Fruit fly (Drosophila melanogaster) whole organism, embryonic: ENCODE data around the gene Tango2.
A peak's percentile ranks its signal among the peaks of the same experiment; 100 is the strongest.

Source experiments
- Atf6 ChIP-seq: fragments of 200-800 bp; sonication (Bioruptor generic); IDR thresholded peaks from 2 replicates; pipeline ENCODE4 v1.3.6; 2022; ENCODE audit warnings: missing biosample characterization, missing genetic modification characterization
- Blimp-1 ChIP-seq: fragments of 200-800 bp; sonication (Bioruptor generic); optimal IDR thresholded peaks from 3 replicates; lab custom pipeline; 2018; ENCODE audit warnings: missing biosample characterization, missing genetic modification characterization, mild to moderate bottlenecking, moderate library complexity, missing genetic modification reagents
- CG12659 ChIP-seq: fragments of 200-800 bp; sonication (Bioruptor generic); optimal IDR thresholded peaks from 3 replicates; lab custom pipeline; 2017; ENCODE audit warnings: mild to moderate bottlenecking, missing biosample characterization, missing genetic modification reagents, missing genetic modification characterization
- CG12769 ChIP-seq: fragments of 200-800 bp; sonication (Bioruptor generic); optimal IDR thresholded peaks from 2 replicates; lab custom pipeline; 2019; ENCODE audit warnings: missing biosample characterization, mild to moderate bottlenecking, missing genetic modification characterization, moderate library complexity
- CG14710 ChIP-seq: fragments of 200-800 bp; sonication (Bioruptor generic); optimal IDR thresholded peaks from 3 replicates; lab custom pipeline; 2019; ENCODE audit warnings: missing biosample characterization, mild to moderate bottlenecking, missing genetic modification characterization, moderate library complexity
- CG15601 ChIP-seq: fragments of 200-800 bp; sonication (Bioruptor generic); optimal IDR thresholded peaks from 3 replicates; lab custom pipeline; 2019; ENCODE audit warnings: missing biosample characterization, mild to moderate bottlenecking, missing genetic modification characterization, moderate library complexity
- CG16863 ChIP-seq: fragments of 200-800 bp; sonication (Bioruptor generic); optimal IDR thresholded peaks from 3 replicates; lab custom pipeline; 2016; ENCODE audit warnings: missing biosample characterization, missing genetic modification characterization
- CG18262 ChIP-seq: fragments of 200-800 bp; optimal IDR thresholded peaks from 3 replicates; lab custom pipeline; 2019; ENCODE audit warnings: missing biosample characterization, mild to moderate bottlenecking, missing genetic modification characterization, moderate library complexity
- CG1832 ChIP-seq: fragments of 200-800 bp; sonication (Bioruptor generic); optimal IDR thresholded peaks from 2 replicates; lab custom pipeline; 2017; ENCODE audit warnings: missing biosample characterization, mild to moderate bottlenecking, missing genetic modification characterization, inconsistent platforms
- CG2875 ChIP-seq: fragments of 200-800 bp; sonication (Bioruptor generic); optimal IDR thresholded peaks from 2 replicates; lab custom pipeline; 2017; ENCODE audit warnings: missing biosample characterization, mild to moderate bottlenecking, missing genetic modification characterization, missing genetic modification reagents
- CG3726 ChIP-seq: fragments of 200-800 bp; sonication (Bioruptor generic); IDR thresholded peaks from 3 replicates; pipeline ENCODE4, ENCODE4 v1.3.6; 2022; ENCODE audit warnings: missing biosample characterization, missing genetic modification characterization
- CG4282 ChIP-seq: fragments of 200-800 bp; sonication (Bioruptor generic); optimal IDR thresholded peaks from 2 replicates; lab custom pipeline; 2016; ENCODE audit warnings: missing biosample characterization, missing genetic modification characterization
- CG4360 ChIP-seq: fragments of 200-800 bp; sonication (Bioruptor generic); IDR thresholded peaks from 2 replicates; pipeline ENCODE4 v1.3.6; 2022; ENCODE audit warnings: missing biosample characterization, missing genetic modification characterization
- CG4424 ChIP-seq: fragments of 200-800 bp; sonication (Bioruptor generic); optimal IDR thresholded peaks from 3 replicates; lab custom pipeline; 2016; ENCODE audit warnings: missing biosample characterization, missing genetic modification characterization
- CG4730 ChIP-seq: fragments of 200-800 bp; sonication (Bioruptor generic); IDR thresholded peaks from 2 replicates; pipeline ENCODE4 v1.3.6; 2022; ENCODE audit warnings: missing biosample characterization, missing genetic modification characterization
- CG4820 ChIP-seq: fragments of 200-800 bp; sonication (Bioruptor generic); optimal IDR thresholded peaks from 3 replicates; lab custom pipeline; 2016; ENCODE audit warnings: missing biosample characterization, missing genetic modification characterization
- CG6175 ChIP-seq: fragments of 200-800 bp; sonication (Bioruptor generic); IDR thresholded peaks from 3 replicates; pipeline ENCODE4 v1.3.6; 2022; ENCODE audit warnings: missing biosample characterization, missing genetic modification characterization
- CG6272 ChIP-seq: fragments of 200-800 bp; sonication (Bioruptor generic); IDR thresholded peaks from 2 replicates; pipeline ENCODE4 v1.3.6; 2022; ENCODE audit warnings: missing biosample characterization, missing genetic modification characterization
- CG8089 ChIP-seq: fragments of 200-800 bp; sonication (Bioruptor generic); optimal IDR thresholded peaks from 3 replicates; lab custom pipeline; 2016; ENCODE audit warnings: missing biosample characterization, missing genetic modification characterization
- CG8359 ChIP-seq: fragments of 200-800 bp; sonication (Bioruptor generic); optimal IDR thresholded peaks from 2 replicates; lab custom pipeline; 2017; ENCODE audit warnings: missing biosample characterization, mild to moderate bottlenecking, missing genetic modification characterization, borderline replicate concordance
- CG9609 ChIP-seq: fragments of 200-800 bp; sonication (Bioruptor generic); optimal IDR thresholded peaks from 3 replicates; lab custom pipeline; 2016; ENCODE audit warnings: missing biosample characterization, missing genetic modification characterization
- CG9727 ChIP-seq: fragments of 200-800 bp; sonication (Bioruptor generic); optimal IDR thresholded peaks from 3 replicates; lab custom pipeline; 2017; ENCODE audit warnings: missing biosample characterization, mild to moderate bottlenecking, missing genetic modification characterization
- Camta ChIP-seq: fragments of 200-800 bp; sonication (Bioruptor generic); optimal IDR thresholded peaks from 2 replicates; lab custom pipeline; 2016; ENCODE audit warnings: missing biosample characterization, missing genetic modification characterization
- CoRest ChIP-seq: fragments of 200-800 bp; sonication (Bioruptor generic); optimal IDR thresholded peaks from 3 replicates; lab custom pipeline; 2018; ENCODE audit warnings: missing biosample characterization, mild to moderate bottlenecking, missing genetic modification characterization, moderate library complexity
- Drgx ChIP-seq: fragments of 200-800 bp; sonication (Bioruptor generic); IDR thresholded peaks from 2 replicates; pipeline ENCODE4 v1.3.6; 2022; ENCODE audit warnings: missing biosample characterization, missing genetic modification characterization
- Lhr ChIP-seq: fragments of 200-800 bp; sonication (Bioruptor generic); optimal IDR thresholded peaks from 3 replicates; lab custom pipeline; 2017; ENCODE audit warnings: mild to moderate bottlenecking, missing biosample characterization, missing genetic modification reagents, missing genetic modification characterization
- ab ChIP-seq: fragments of 200-800 bp; sonication (Bioruptor generic); optimal IDR thresholded peaks from 2 replicates; lab custom pipeline; 2016; ENCODE audit warnings: missing biosample characterization, missing genetic modification characterization
- bsh ChIP-seq, 2 experiments: fragments of 200-800 bp; sonication (Bioruptor generic); optimal IDR thresholded peaks; 2 replicates each; lab custom pipeline; 2017 to 2018; ENCODE audit warnings: mild to moderate bottlenecking in 2 of 2, missing biosample characterization in 2 of 2, missing genetic modification characterization in 2 of 2, moderate library complexity in 1 of 2
- chif ChIP-seq, 2 experiments: fragments of 200-800 bp; sonication (Bioruptor generic); optimal IDR thresholded peaks; 3 replicates each; lab custom pipeline; 2016; ENCODE audit warnings: missing biosample characterization in 2 of 2, missing genetic modification characterization in 2 of 2
- chn ChIP-seq: fragments of 200-800 bp; sonication (Bioruptor generic); optimal IDR thresholded peaks from 2 replicates; lab custom pipeline; 2016; ENCODE audit warnings: missing biosample characterization, missing genetic modification characterization
- corto ChIP-seq: fragments of 200-800 bp; sonication (Bioruptor generic); optimal IDR thresholded peaks from 2 replicates; lab custom pipeline; 2016; ENCODE audit warnings: missing biosample characterization, mild to moderate bottlenecking, missing genetic modification characterization, moderate library complexity
- crc ChIP-seq: fragments of 200-800 bp; sonication (Bioruptor generic); optimal IDR thresholded peaks from 2 replicates; lab custom pipeline; 2016; ENCODE audit warnings: missing biosample characterization, missing genetic modification characterization
- dmrt99B ChIP-seq: fragments of 200-800 bp; sonication (Bioruptor generic); optimal IDR thresholded peaks from 2 replicates; lab custom pipeline; 2018; ENCODE audit warnings: missing biosample characterization, mild to moderate bottlenecking, missing genetic modification characterization, moderate library complexity
- en ChIP-seq: fragments of 200-800 bp; sonication (Bioruptor generic); optimal IDR thresholded peaks from 2 replicates; lab custom pipeline; 2016; ENCODE audit warnings: missing biosample characterization, missing genetic modification characterization
- gem ChIP-seq: fragments of 200-800 bp; sonication (Bioruptor generic); optimal IDR thresholded peaks from 2 replicates; lab custom pipeline; 2019; ENCODE audit warnings: missing biosample characterization, mild to moderate bottlenecking, missing genetic modification characterization, moderate library complexity
- grau ChIP-seq: fragments of 200-800 bp; optimal IDR thresholded peaks from 3 replicates; lab custom pipeline; 2019; ENCODE audit warnings: missing biosample characterization, mild to moderate bottlenecking, missing genetic modification characterization, moderate library complexity
- ind ChIP-seq: fragments of 200-800 bp; sonication (Bioruptor generic); optimal IDR thresholded peaks from 3 replicates; lab custom pipeline; 2016; ENCODE audit warnings: missing biosample characterization, missing genetic modification characterization
- lab ChIP-seq: fragments of 200-800 bp; sonication (Bioruptor generic); optimal IDR thresholded peaks from 3 replicates; lab custom pipeline; 2017; ENCODE audit warnings: missing biosample characterization, missing genetic modification characterization, mild to moderate bottlenecking, moderate library complexity, missing genetic modification reagents
- lilli ChIP-seq: fragments of 200-800 bp; sonication (Bioruptor generic); optimal IDR thresholded peaks from 3 replicates; lab custom pipeline; 2016; ENCODE audit warnings: missing biosample characterization, missing genetic modification characterization
- lmd ChIP-seq: fragments of 200-800 bp; sonication (Bioruptor generic); IDR thresholded peaks from 2 replicates; pipeline ENCODE4 v1.3.6; 2022; ENCODE audit warnings: missing biosample characterization, missing genetic modification characterization
- lola ChIP-seq, 3 experiments: fragments of >200 bp in 2 of 3; fragments of 200-800 bp in 1 of 3; sonication (Bioruptor generic) in 1 of 3; optimal IDR thresholded peaks; 2 replicates each; lab custom pipeline; 2017 to 2019; ENCODE audit warnings: missing biosample characterization in 3 of 3, missing genetic modification characterization in 3 of 3, mild to moderate bottlenecking in 1 of 3, moderate library complexity in 1 of 3
- mam ChIP-seq: fragments of 200-800 bp; sonication (Bioruptor generic); optimal IDR thresholded peaks from 3 replicates; lab custom pipeline; 2016; ENCODE audit warnings: missing biosample characterization, missing genetic modification characterization
- org-1 ChIP-seq: fragments of 200-800 bp; sonication (Bioruptor generic); optimal IDR thresholded peaks from 2 replicates; lab custom pipeline; 2017; ENCODE audit warnings: missing biosample characterization, missing genetic modification characterization
- pfk ChIP-seq: fragments of 200-800 bp; sonication (Bioruptor generic); optimal IDR thresholded peaks from 2 replicates; lab custom pipeline; 2018; ENCODE audit warnings: missing biosample characterization, mild to moderate bottlenecking, missing genetic modification characterization, moderate library complexity
- phol ChIP-seq: fragments of 200-800 bp; sonication (Bioruptor generic); optimal IDR thresholded peaks from 3 replicates; lab custom pipeline; 2018; ENCODE audit warnings: missing biosample characterization, mild to moderate bottlenecking, missing genetic modification characterization, moderate library complexity
- pnt ChIP-seq: fragments of 200-800 bp; sonication (Bioruptor generic); optimal IDR thresholded peaks from 3 replicates; lab custom pipeline; 2016; ENCODE audit warnings: missing biosample characterization, missing genetic modification characterization
- repo ChIP-seq: fragments of 200-800 bp; sonication (Bioruptor generic); optimal IDR thresholded peaks from 2 replicates; lab custom pipeline; 2016; ENCODE audit warnings: missing biosample characterization, missing genetic modification characterization
- slp2 ChIP-seq: fragments of 200-800 bp; sonication (Bioruptor generic); optimal IDR thresholded peaks from 2 replicates; lab custom pipeline; 2016; ENCODE audit warnings: missing biosample characterization, missing genetic modification characterization
- z ChIP-seq: fragments of 200-800 bp; sonication (Bioruptor generic); IDR thresholded peaks from 3 replicates; pipeline ENCODE4 v1.3.6; 2022; ENCODE audit warnings: missing biosample characterization, missing genetic modification characterization

Gene Tango2

DNA sequence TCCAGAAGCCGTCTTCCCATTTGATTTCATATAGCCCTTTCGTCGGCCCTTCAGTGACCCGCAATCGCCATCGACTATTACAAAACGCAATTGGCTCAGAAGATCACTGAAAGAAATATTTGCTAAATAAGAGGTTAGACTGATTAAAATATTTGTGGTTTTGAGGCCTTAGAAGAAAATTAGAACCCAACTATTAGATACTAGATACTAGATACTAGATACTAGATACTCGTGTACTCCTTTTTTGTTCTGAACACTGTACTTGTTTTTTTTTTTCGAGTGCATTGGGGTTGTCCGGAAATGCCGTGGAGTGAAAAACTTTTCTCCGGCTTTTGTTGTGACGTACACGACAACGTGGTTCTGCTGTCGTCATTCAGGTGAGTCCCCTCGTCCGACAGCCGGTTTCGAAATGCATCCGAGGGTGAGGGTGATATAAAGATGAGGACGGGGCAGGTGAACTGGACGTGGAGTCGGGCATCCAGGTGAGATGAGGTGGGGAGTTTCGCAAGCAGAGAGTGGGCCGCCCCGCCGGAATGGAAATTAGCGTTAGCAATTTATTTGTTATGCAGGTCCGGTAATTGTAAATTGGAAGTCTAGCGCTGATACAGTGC, 13.6 kb downstream of the Tango2 start (continued):
- TF ChIP-seq CG3726 (0 out of 3 replicates have a peak, but pooled peaks have one; percentile 31), Lhr (GFP tag; lab: Kevin White, UChicago) (no peak), CG8359 (GFP tag; lab: Kevin White, UChicago) (no peak), Camta (GFP tag; lab: Kevin White, UChicago) (peak; percentile 11), bsh (GFP tag; optimal IDR thresholded peaks at IDR 0.05; lab: Kevin White, UChicago) (peak in 1 of 2 experiments; percentile 67), CG12769 (tag; lab: Kevin White, UChicago) (no peak), gem (tag; lab: Kevin White, UChicago) (peak; percentile 60), lola (GFP tag; optimal IDR thresholded peaks at IDR 0.05; lab: Kevin White, UChicago) (peak in 1 of 3 experiments; percentile 25), ab (no peak), slp2 (GFP tag; lab: Kevin White, UChicago) (no peak), CG9727 (GFP tag; lab: Kevin White, UChicago) (peak; percentile 14), CG4424 (GFP tag; lab: Kevin White, UChicago) (peak; percentile 37), CG6175 (GFP tag; lab: Robert Waterston, UW) (no peak), CG6272 (no peak), z (GFP tag; lab: Robert Waterston, UW) (no peak), lmd (GFP tag; lab: Robert Waterston, UW) (peak; percentile 27; the same call in 1 of the 2 replicates), corto (no peak), pfk (GFP tag; lab: Kevin White, UChicago) (no peak), Atf6 (GFP tag; lab: Robert Waterston, UW) (0 out of 2 replicates have a peak, but pooled peaks have one; percentile 12), chn (GFP tag; lab: Kevin White, UChicago) (peak; percentile 17), CG2875 (GFP tag; lab: Kevin White, UChicago) (peak; percentile 8), lilli (GFP tag; lab: Kevin White, UChicago) (peak; percentile 20), Drgx (GFP tag; lab: Robert Waterston, UW) (0 out of 2 replicates have a peak, but pooled peaks have one; percentile 8), Blimp-1 (GFP tag; lab: Kevin White, UChicago) (peak; percentile 63), mam (GFP tag; lab: Kevin White, UChicago) (peak; percentile 29), CG9609 (GFP tag; lab: Kevin White, UChicago) (peak; percentile 15), CG4730 (0 out of 2 replicates have a peak, but pooled peaks have one; percentile 10), CG8089 (GFP tag; lab: Kevin White, UChicago) (peak; percentile 17), crc (GFP tag; lab: Kevin White, UChicago) (peak; percentile 24), CG15601 (tag; lab: Kevin White, UChicago) (peak; percentile 31), dmrt99B (tag; lab: Kevin White, UChicago) (peak; percentile 45), CG4820 (GFP tag; lab: Kevin White, UChicago) (peak; percentile 33), ind (GFP tag; lab: Kevin White, UChicago) (peak; percentile 28), en (GFP tag; lab: Kevin White, UChicago) (peak; percentile 27), grau (peak; percentile 14), CG18262 (tag; lab: Kevin White, UChicago) (peak; percentile 26), CG1832 (GFP tag; lab: Kevin White, UChicago) (no peak), CG16863 (GFP tag; lab: Kevin White, UChicago) (peak; percentile 36), CG12659 (GFP tag; lab: Kevin White, UChicago) (peak; percentile 1), repo (GFP tag; lab: Kevin White, UChicago) (no peak), CG14710 (tag; lab: Kevin White, UChicago) (peak; percentile 22), CG4360 (no peak), lab (peak; percentile 48), CoRest (tag; lab: Kevin White, UChicago) (peak; percentile 10), phol (tag; lab: Kevin White, UChicago) (peak; percentile 46), CG4282 (GFP tag; lab: Kevin White, UChicago) (no peak), org-1 (GFP tag; lab: Kevin White, UChicago) (peak; percentile 14), pnt (GFP tag; lab: Kevin White, UChicago) (peak; percentile 41), chif (GFP tag; optimal IDR thresholded peaks at IDR 0.05; lab: Kevin White, UChicago) (peak; percentile 47 to 63)
